Fruit fly (Drosophila melanogaster) whole organism, embryonic: ENCODE results near the gene Vti1a.
A peak's percentile ranks its signal among the peaks of the same experiment; 100 is the strongest.

Experiments
- Aef1 ChIP-seq: fragments of 200-800 bp; sonication (Bioruptor generic); IDR thresholded peaks from 3 replicates; pipeline ENCODE4 v1.3.6; 2022; ENCODE audit warnings: missing biosample characterization, missing genetic modification characterization
- Bgb ChIP-seq: fragments of 200-800 bp; sonication (Bioruptor generic); IDR thresholded peaks from 2 replicates; pipeline ENCODE4 v1.3.6; 2022; ENCODE audit warnings: missing biosample characterization, missing genetic modification characterization; ENCODE audit not compliant: partially characterized antibody
- Blimp-1 ChIP-seq: fragments of 200-800 bp; sonication (Bioruptor generic); optimal IDR thresholded peaks from 3 replicates; lab custom pipeline; 2018; ENCODE audit warnings: missing biosample characterization, missing genetic modification characterization, mild to moderate bottlenecking, moderate library complexity, missing genetic modification reagents
- CG10267 ChIP-seq: fragments of 200-800 bp; sonication (Bioruptor generic); optimal IDR thresholded peaks from 2 replicates; lab custom pipeline; 2018; ENCODE audit warnings: missing biosample characterization, mild to moderate bottlenecking, missing genetic modification characterization, moderate library complexity
- CG10979 ChIP-seq: fragments of 200-800 bp; sonication (Bioruptor generic); optimal IDR thresholded peaks from 2 replicates; lab custom pipeline; 2018; ENCODE audit warnings: missing biosample characterization, mild to moderate bottlenecking, missing genetic modification characterization, moderate library complexity
- CG11085 ChIP-seq: fragments of 200-800 bp; sonication (Bioruptor generic); IDR thresholded peaks from 2 replicates; pipeline ENCODE4 v1.3.6; 2022; ENCODE audit warnings: missing biosample characterization, missing genetic modification characterization
- CG11247 ChIP-seq: fragments of 200-800 bp; sonication (Bioruptor generic); IDR thresholded peaks from 2 replicates; pipeline ENCODE4 v1.3.6; 2022; ENCODE audit warnings: missing biosample characterization, missing genetic modification characterization
- CG11398 ChIP-seq: fragments of 200-800 bp; sonication (Bioruptor generic); optimal IDR thresholded peaks from 2 replicates; lab custom pipeline; 2016; ENCODE audit warnings: missing biosample characterization, missing genetic modification characterization
- CG12299 ChIP-seq: fragments of 200-800 bp; sonication (Bioruptor generic); optimal IDR thresholded peaks from 2 replicates; lab custom pipeline; 2018; ENCODE audit warnings: missing biosample characterization, mild to moderate bottlenecking, missing genetic modification characterization
- CG13296 ChIP-seq: fragments of 200-800 bp; sonication (Bioruptor generic); optimal IDR thresholded peaks from 3 replicates; lab custom pipeline; 2018; ENCODE audit warnings: missing biosample characterization, mild to moderate bottlenecking, missing genetic modification characterization
- CG13424 ChIP-seq: fragments of 200-800 bp; sonication (Bioruptor generic); optimal IDR thresholded peaks from 2 replicates; lab custom pipeline; 2019; ENCODE audit warnings: missing biosample characterization, mild to moderate bottlenecking, missing genetic modification characterization, moderate library complexity
- CG13624 ChIP-seq: fragments of 200-800 bp; sonication (Bioruptor generic); optimal IDR thresholded peaks from 2 replicates; lab custom pipeline; 2016; ENCODE audit warnings: missing biosample characterization, missing genetic modification characterization
- CG14014 ChIP-seq: fragments of 200-800 bp; sonication (Bioruptor generic); IDR thresholded peaks from 2 replicates; pipeline ENCODE4 v1.3.6; 2022; ENCODE audit warnings: missing biosample characterization, missing genetic modification characterization
- CG18262 ChIP-seq: fragments of 200-800 bp; optimal IDR thresholded peaks from 3 replicates; lab custom pipeline; 2019; ENCODE audit warnings: missing biosample characterization, mild to moderate bottlenecking, missing genetic modification characterization, moderate library complexity
- CG2129 ChIP-seq: fragments of 200-800 bp; sonication (Bioruptor generic); IDR thresholded peaks from 2 replicates; pipeline ENCODE4 v1.3.6; 2022; ENCODE audit warnings: missing biosample characterization, missing genetic modification characterization; ENCODE audit not compliant: partially characterized antibody
- CG2678 ChIP-seq: fragments of 200-800 bp; sonication (Bioruptor generic); optimal IDR thresholded peaks from 3 replicates; lab custom pipeline; 2019; ENCODE audit warnings: missing biosample characterization, mild to moderate bottlenecking, missing genetic modification characterization, moderate library complexity
- CG34376 ChIP-seq: fragments of 200-800 bp; sonication (Bioruptor generic); optimal IDR thresholded peaks from 2 replicates; lab custom pipeline; 2018; ENCODE audit warnings: missing biosample characterization, mild to moderate bottlenecking, missing genetic modification characterization
- CG6272 ChIP-seq: fragments of 200-800 bp; sonication (Bioruptor generic); IDR thresholded peaks from 2 replicates; pipeline ENCODE4 v1.3.6; 2022; ENCODE audit warnings: missing biosample characterization, missing genetic modification characterization
- CG6689 ChIP-seq: fragments of 200-800 bp; sonication (Bioruptor generic); IDR thresholded peaks from 2 replicates; pipeline ENCODE4 v1.3.6; 2022; ENCODE audit warnings: missing biosample characterization, missing genetic modification characterization
- CG6854 ChIP-seq: fragments of 200-800 bp; sonication (Bioruptor generic); optimal IDR thresholded peaks from 3 replicates; lab custom pipeline; 2017; ENCODE audit warnings: missing biosample characterization, mild to moderate bottlenecking, missing genetic modification characterization
- CG7963 ChIP-seq: fragments of 200-800 bp; sonication (Bioruptor generic); IDR thresholded peaks from 3 replicates; pipeline ENCODE4 v1.3.6; 2022; ENCODE audit warnings: missing biosample characterization, missing genetic modification characterization; ENCODE audit not compliant: partially characterized antibody
- CG9797 ChIP-seq: fragments of 200-800 bp; sonication (Bioruptor generic); optimal IDR thresholded peaks from 3 replicates; lab custom pipeline; 2018; ENCODE audit warnings: missing biosample characterization, mild to moderate bottlenecking, missing genetic modification characterization
- Dek ChIP-seq: fragments of 200-800 bp; sonication (Bioruptor generic); optimal IDR thresholded peaks from 3 replicates; lab custom pipeline; 2019; ENCODE audit warnings: missing biosample characterization, mild to moderate bottlenecking, missing genetic modification characterization, moderate library complexity
- Dref ChIP-seq: fragments of 200-800 bp; sonication (Bioruptor generic); IDR thresholded peaks from 2 replicates; pipeline ENCODE4 v1.3.6; 2022; ENCODE audit warnings: missing biosample characterization, missing genetic modification characterization
- E2f1 ChIP-seq: fragments of 200-800 bp; sonication (Bioruptor generic); IDR thresholded peaks from 2 replicates; pipeline ENCODE4 v1.3.6; 2022; ENCODE audit warnings: missing biosample characterization, missing genetic modification characterization
- ERR ChIP-seq: fragments of 200-800 bp; sonication (Bioruptor generic); optimal IDR thresholded peaks from 2 replicates; lab custom pipeline; 2016; ENCODE audit warnings: missing biosample characterization, missing genetic modification characterization
- Ets65A ChIP-seq: fragments of 200-800 bp; sonication (Bioruptor generic); peaks from one replicate; lab custom pipeline; 2016; ENCODE audit warnings: missing biosample characterization, missing genetic modification characterization
- H15 ChIP-seq: fragments of 200-800 bp; sonication (Bioruptor generic); IDR thresholded peaks from 3 replicates; pipeline ENCODE4 v1.3.6; 2022; ENCODE audit warnings: missing biosample characterization, missing genetic modification characterization
- HHEX ChIP-seq: fragments of 200-800 bp; sonication (Bioruptor generic); optimal IDR thresholded peaks from 3 replicates; lab custom pipeline; 2017; ENCODE audit warnings: missing biosample characterization, mild to moderate bottlenecking, missing genetic modification characterization, missing genetic modification reagents
- HmgZ ChIP-seq: fragments of 200-800 bp; sonication (Bioruptor generic); optimal IDR thresholded peaks from 2 replicates; lab custom pipeline; 2018; ENCODE audit warnings: missing biosample characterization, mild to moderate bottlenecking, missing genetic modification characterization
- Hr78 ChIP-seq, 2 experiments: fragments of 200-800 bp in 1 of 2; fragments of >200 bp in 1 of 2; sonication (Bioruptor generic) in 1 of 2; optimal IDR thresholded peaks; 2 replicates each; lab custom pipeline; 2017 to 2019; ENCODE audit warnings: missing biosample characterization in 2 of 2, missing genetic modification characterization in 2 of 2, mild to moderate bottlenecking in 1 of 2, moderate library complexity in 1 of 2
- Xbp1 ChIP-seq: fragments of 200-800 bp; sonication (Bioruptor generic); optimal IDR thresholded peaks from 3 replicates; lab custom pipeline; 2016; ENCODE audit warnings: missing biosample characterization, mild to moderate bottlenecking, missing genetic modification characterization
- cg ChIP-seq: fragments of 200-800 bp; sonication (Bioruptor generic); optimal IDR thresholded peaks from 3 replicates; lab custom pipeline; 2019; ENCODE audit warnings: missing biosample characterization, mild to moderate bottlenecking, missing genetic modification characterization, moderate library complexity
- emc ChIP-seq: fragments of 200-800 bp; sonication (Bioruptor generic); optimal IDR thresholded peaks from 2 replicates; lab custom pipeline; 2016; ENCODE audit warnings: missing biosample characterization, missing genetic modification characterization
- exex ChIP-seq: fragments of 200-800 bp; sonication (Bioruptor generic); optimal IDR thresholded peaks from 4 replicates; lab custom pipeline; 2018; ENCODE audit warnings: missing biosample characterization, mild to moderate bottlenecking, missing genetic modification characterization, moderate library complexity
- fd96Cb ChIP-seq: fragments of 200-800 bp; sonication (Bioruptor generic); optimal IDR thresholded peaks from 2 replicates; lab custom pipeline; 2018; ENCODE audit warnings: missing biosample characterization, mild to moderate bottlenecking, missing genetic modification characterization, moderate library complexity
- h ChIP-seq: fragments of >200 bp; optimal IDR thresholded peaks from 2 replicates; lab custom pipeline; 2017
- insv ChIP-seq, 2 experiments: fragments of 200-800 bp; sonication (Bioruptor generic); optimal IDR thresholded peaks; 3 replicates each; lab custom pipeline; 2016 to 2018; ENCODE audit warnings: missing biosample characterization in 2 of 2, missing genetic modification characterization in 2 of 2
- inv ChIP-seq: fragments of 200-800 bp; sonication (Bioruptor generic); IDR thresholded peaks from 2 replicates; pipeline ENCODE4 v1.3.6; 2022; ENCODE audit warnings: missing biosample characterization, missing genetic modification characterization; ENCODE audit not compliant: partially characterized antibody
- repo ChIP-seq: fragments of 200-800 bp; sonication (Bioruptor generic); optimal IDR thresholded peaks from 2 replicates; lab custom pipeline; 2016; ENCODE audit warnings: missing biosample characterization, missing genetic modification characterization
- row ChIP-seq: fragments of 200-800 bp; sonication (Bioruptor generic); IDR thresholded peaks from 3 replicates; pipeline ENCODE4 v1.3.6; 2022; ENCODE audit warnings: missing biosample characterization, missing genetic modification characterization
- sd ChIP-seq: fragments of 200-800 bp; sonication (Bioruptor generic); optimal IDR thresholded peaks from 3 replicates; lab custom pipeline; 2018; ENCODE audit warnings: missing biosample characterization, mild to moderate bottlenecking, missing genetic modification characterization, moderate library complexity
- slou ChIP-seq: fragments of 200-800 bp; sonication (Bioruptor generic); optimal IDR thresholded peaks from 3 replicates; lab custom pipeline; 2016; ENCODE audit warnings: missing biosample characterization, missing genetic modification characterization
- sna ChIP-seq: fragments of 200-800 bp; sonication (Bioruptor generic); IDR thresholded peaks from 2 replicates; pipeline ENCODE4 v1.3.6; 2022; ENCODE audit warnings: missing biosample characterization, missing genetic modification characterization; ENCODE audit not compliant: partially characterized antibody
- sr ChIP-seq: fragments of 200-800 bp; sonication (Bioruptor generic); IDR thresholded peaks from 3 replicates; pipeline ENCODE4 v1.3.6; 2022; ENCODE audit warnings: missing biosample characterization, missing genetic modification characterization
- tap ChIP-seq: fragments of 200-800 bp; optimal IDR thresholded peaks from 3 replicates; lab custom pipeline; 2019; ENCODE audit warnings: missing biosample characterization, mild to moderate bottlenecking, missing genetic modification characterization, moderate library complexity
- tin ChIP-seq: fragments of 200-800 bp; sonication (Bioruptor generic); optimal IDR thresholded peaks from 3 replicates; lab custom pipeline; 2016; ENCODE audit warnings: missing biosample characterization, missing genetic modification characterization
- toy ChIP-seq: fragments of 200-800 bp; sonication (Bioruptor generic); IDR thresholded peaks from 2 replicates; pipeline ENCODE4 v1.3.6; 2022; ENCODE audit warnings: missing biosample characterization, missing genetic modification characterization
- trh ChIP-seq: fragments of 200-800 bp; sonication (Bioruptor generic); optimal IDR thresholded peaks from 2 replicates; lab custom pipeline; 2016; ENCODE audit warnings: missing biosample characterization, missing genetic modification characterization
- twi ChIP-seq: fragments of 200-800 bp; optimal IDR thresholded peaks from 2 replicates; lab custom pipeline; 2019; ENCODE audit warnings: missing biosample characterization, mild to moderate bottlenecking, missing genetic modification characterization, moderate library complexity
- wor ChIP-seq: fragments of 200-800 bp; sonication (Bioruptor generic); IDR thresholded peaks from 2 replicates; pipeline ENCODE4 v1.3.6; 2022; ENCODE audit warnings: missing biosample characterization, missing genetic modification characterization
- zen ChIP-seq: fragments of 200-800 bp; sonication (Bioruptor generic); optimal IDR thresholded peaks from 3 replicates; lab custom pipeline; 2018; ENCODE audit warnings: missing biosample characterization, mild to moderate bottlenecking, missing genetic modification characterization, moderate library complexity

Gene Vti1a

DNA sequence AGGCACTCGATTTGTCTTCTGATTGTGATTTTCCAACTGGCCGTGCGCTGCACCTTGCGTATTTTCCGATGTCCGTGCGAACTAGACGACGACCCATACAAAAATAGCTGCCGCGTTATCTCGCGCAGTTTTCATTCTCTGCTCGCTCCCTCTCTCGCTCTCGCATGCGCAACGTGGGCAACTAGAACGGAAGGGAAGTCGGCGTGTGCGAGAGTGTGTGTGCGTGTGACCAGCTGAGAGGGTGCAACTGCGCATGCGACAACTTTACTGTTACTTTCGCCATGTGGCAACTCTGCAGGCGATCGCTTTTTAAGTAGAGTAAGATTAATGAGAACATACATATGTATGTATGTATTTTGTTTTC, 7.3 kb downstream of the Vti1a start, which contains the start of gene ebd1 (continued):
- no peak for TF ChIP-seq CG6272 (GFP tag; lab: Robert Waterston, UW)
- TF ChIP-seq insv (GFP tag; optimal IDR thresholded peaks at IDR 0.05; lab: Kevin White, UChicago): peak in 1 of 2 experiments; percentile 68
- TF ChIP-seq fd96Cb: no peak
- no peak for TF ChIP-seq CG13424 (tag; lab: Kevin White, UChicago)
- no peak for TF ChIP-seq zen (tag; lab: Kevin White, UChicago)
- peak; percentile 78 for TF ChIP-seq Ets65A (GFP tag; lab: Kevin White, UChicago)
- TF ChIP-seq CG2129 (GFP tag; lab: Robert Waterston, UW): no peak
- TF ChIP-seq h: no peak
- no peak for TF ChIP-seq CG10979 (tag; lab: Kevin White, UChicago)
- peak; percentile 2 for TF ChIP-seq CG34376 (GFP tag; lab: Kevin White, UChicago)
- no peak for TF ChIP-seq tin (GFP tag; lab: Kevin White, UChicago)
- no peak for TF ChIP-seq wor (GFP tag; lab: Robert Waterston, UW)
- TF ChIP-seq Aef1 (GFP tag; lab: Robert Waterston, UW): 0 out of 3 replicates have a peak, but pooled peaks have one; percentile 4
- no peak for TF ChIP-seq inv (GFP tag; lab: Robert Waterston, UW)
- no peak for TF ChIP-seq Dek (tag; lab: Kevin White, UChicago)
- TF ChIP-seq slou (GFP tag; lab: Kevin White, UChicago): no peak
- no peak for TF ChIP-seq CG11247
- TF ChIP-seq CG6854 (GFP tag; lab: Kevin White, UChicago): no peak
- 0 out of 3 replicates have a peak, but pooled peaks have one; percentile 3 for TF ChIP-seq sr (GFP tag; lab: Robert Waterston, UW)
- TF ChIP-seq ERR: no peak
- TF ChIP-seq sd (tag; lab: Kevin White, UChicago): no peak
- no peak for TF ChIP-seq toy (GFP tag; lab: Robert Waterston, UW)
- no peak for TF ChIP-seq tap (tag; lab: Kevin White, UChicago)
- no peak for TF ChIP-seq H15 (GFP tag; lab: Robert Waterston, UW)
- TF ChIP-seq CG18262 (tag; lab: Kevin White, UChicago): no peak
- no peak for TF ChIP-seq row (GFP tag; lab: Robert Waterston, UW)
- TF ChIP-seq Blimp-1: peak; percentile 52
- no peak for TF ChIP-seq Xbp1 (GFP tag; lab: Kevin White, UChicago)
- no peak for TF ChIP-seq CG13624 (GFP tag; lab: Kevin White, UChicago)
- no peak for TF ChIP-seq CG11085 (GFP tag; lab: Robert Waterston, UW)
- TF ChIP-seq twi: peak; percentile 56
- TF ChIP-seq trh: no peak
- TF ChIP-seq exex (tag; lab: Kevin White, UChicago): peak; percentile 23
- TF ChIP-seq E2f1 (GFP tag; lab: Robert Waterston, UW): no peak
- no peak for TF ChIP-seq CG9797 (GFP tag; lab: Kevin White, UChicago)
- TF ChIP-seq CG13296 (GFP tag; lab: Kevin White, UChicago): no peak
- TF ChIP-seq sna (GFP tag; lab: Robert Waterston, UW): no peak
- peak; percentile 94 for TF ChIP-seq cg (GFP tag; lab: Kevin White, UChicago)
- 0 out of 3 replicates have a peak, but pooled peaks have one; percentile 29 for TF ChIP-seq CG7963
- no peak for TF ChIP-seq CG6689 (GFP tag; lab: Robert Waterston, UW)
- peak in 1 of 2 experiments; percentile 79 for TF ChIP-seq Hr78 (GFP tag; optimal IDR thresholded peaks at IDR 0.05; lab: Kevin White, UChicago)
- TF ChIP-seq repo: no peak
- TF ChIP-seq Dref: no peak
- TF ChIP-seq CG14014 (GFP tag; lab: Robert Waterston, UW): no peak
- no peak for TF ChIP-seq Bgb
- TF ChIP-seq CG11398 (GFP tag; lab: Kevin White, UChicago): no peak
- no peak for TF ChIP-seq HmgZ (tag; lab: Kevin White, UChicago)
- peak; percentile 27 for TF ChIP-seq CG10267 (tag; lab: Kevin White, UChicago)
- TF ChIP-seq CG2678 (tag; lab: Kevin White, UChicago): no peak
- TF ChIP-seq HHEX: no peak
- TF ChIP-seq CG12299 (tag; lab: Kevin White, UChicago): no peak
- TF ChIP-seq emc (GFP tag; lab: Kevin White, UChicago): no peak
